Fruit fly (Drosophila melanogaster) whole organism, embryonic: ENCODE results near the gene Ndae1.

Experiments used
- Awh ChIP-seq: fragments of 200-800 bp; sonication (Bioruptor generic); IDR thresholded peaks from 2 replicates; pipeline ENCODE4, ENCODE4 v1.3.6; 2022; ENCODE audit warnings: missing biosample characterization, missing genetic modification characterization
- CG14860 ChIP-seq: fragments of 200-800 bp; sonication (Bioruptor generic); IDR thresholded peaks from 3 replicates; pipeline ENCODE4 v1.3.6; 2022; ENCODE audit warnings: missing biosample characterization, missing genetic modification characterization; ENCODE audit not compliant: partially characterized antibody
- CG15011 ChIP-seq: fragments of 200-800 bp; sonication (Bioruptor generic); optimal IDR thresholded peaks from 3 replicates; lab custom pipeline; 2018; ENCODE audit warnings: missing biosample characterization, mild to moderate bottlenecking, missing genetic modification characterization
- CG15514 ChIP-seq: fragments of 200-800 bp; sonication (Bioruptor generic); optimal IDR thresholded peaks from 3 replicates; lab custom pipeline; 2017; ENCODE audit warnings: missing biosample characterization, missing genetic modification characterization, mild to moderate bottlenecking, moderate library complexity, missing genetic modification reagents
- CG17385 ChIP-seq: fragments of 200-800 bp; sonication (Bioruptor generic); optimal IDR thresholded peaks from 3 replicates; lab custom pipeline; 2018; ENCODE audit warnings: missing biosample characterization, mild to moderate bottlenecking, missing genetic modification characterization
- CG18599 ChIP-seq: fragments of 200-800 bp; sonication (Bioruptor generic); optimal IDR thresholded peaks from 3 replicates; lab custom pipeline; 2017; ENCODE audit warnings: missing biosample characterization, missing genetic modification characterization, mild to moderate bottlenecking, moderate library complexity, missing genetic modification reagents
- CG18619 ChIP-seq: fragments of 200-800 bp; sonication (Bioruptor generic); optimal IDR thresholded peaks from 3 replicates; lab custom pipeline; 2017; ENCODE audit warnings: missing biosample characterization, mild to moderate bottlenecking, missing genetic modification characterization
- CG2202 ChIP-seq: fragments of 200-800 bp; sonication (Bioruptor generic); optimal IDR thresholded peaks from 2 replicates; lab custom pipeline; 2018; ENCODE audit warnings: missing biosample characterization, mild to moderate bottlenecking, missing genetic modification characterization
- CG2875 ChIP-seq: fragments of 200-800 bp; sonication (Bioruptor generic); optimal IDR thresholded peaks from 2 replicates; lab custom pipeline; 2017; ENCODE audit warnings: missing biosample characterization, mild to moderate bottlenecking, missing genetic modification characterization, missing genetic modification reagents
- CG2889 ChIP-seq: fragments of 200-800 bp; sonication (Bioruptor generic); IDR thresholded peaks from 3 replicates; pipeline ENCODE4 v1.3.6; 2022; ENCODE audit warnings: missing biosample characterization, missing genetic modification characterization
- CG3838 ChIP-seq: fragments of 200-800 bp; sonication (Bioruptor generic); optimal IDR thresholded peaks from 3 replicates; lab custom pipeline; 2016; ENCODE audit warnings: missing biosample characterization, missing genetic modification characterization
- CG7556 ChIP-seq: fragments of 200-800 bp; sonication (Bioruptor generic); optimal IDR thresholded peaks from 2 replicates; lab custom pipeline; 2017; ENCODE audit warnings: missing biosample characterization, mild to moderate bottlenecking, missing genetic modification characterization
- CG9817 ChIP-seq: fragments of 200-800 bp; sonication (Bioruptor generic); optimal IDR thresholded peaks from 2 replicates; lab custom pipeline; 2018; ENCODE audit warnings: missing biosample characterization, mild to moderate bottlenecking, missing genetic modification characterization, moderate library complexity
- Doc2 ChIP-seq: fragments of 200-800 bp; sonication (Bioruptor generic); IDR thresholded peaks from 2 replicates; pipeline ENCODE4 v1.3.6; 2022; ENCODE audit warnings: missing biosample characterization, missing genetic modification characterization
- E2f2 ChIP-seq: fragments of 200-800 bp; sonication (Bioruptor generic); IDR thresholded peaks from 2 replicates; pipeline ENCODE4 v1.3.6; 2022; ENCODE audit warnings: missing biosample characterization, missing genetic modification characterization
- Eip74EF ChIP-seq, 2 experiments: fragments of 200-800 bp in 1 of 2; fragments of >200 bp in 1 of 2; sonication (Bioruptor generic) in 1 of 2; optimal IDR thresholded peaks; 2 replicates each; lab custom pipeline; 2017 to 2019; ENCODE audit warnings: missing biosample characterization in 2 of 2, missing genetic modification characterization in 2 of 2, mild to moderate bottlenecking in 1 of 2, moderate library complexity in 1 of 2
- Ets65A ChIP-seq: fragments of 200-800 bp; sonication (Bioruptor generic); peaks from one replicate; lab custom pipeline; 2016; ENCODE audit warnings: missing biosample characterization, missing genetic modification characterization
- Ets97D ChIP-seq: fragments of 200-800 bp; sonication (Bioruptor generic); optimal IDR thresholded peaks from 3 replicates; lab custom pipeline; 2016; ENCODE audit warnings: missing biosample characterization, missing genetic modification characterization
- Fer3 ChIP-seq: fragments of 200-800 bp; sonication (Bioruptor generic); optimal IDR thresholded peaks from 2 replicates; lab custom pipeline; 2018; ENCODE audit warnings: missing biosample characterization, mild to moderate bottlenecking, missing genetic modification characterization, moderate library complexity
- Hmr ChIP-seq: fragments of 200-800 bp; sonication (Bioruptor generic); optimal IDR thresholded peaks from 3 replicates; lab custom pipeline; 2017; ENCODE audit warnings: mild to moderate bottlenecking, missing biosample characterization, missing genetic modification reagents, missing genetic modification characterization
- Hmx ChIP-seq: fragments of 200-800 bp; sonication (Bioruptor generic); optimal IDR thresholded peaks from 2 replicates; lab custom pipeline; 2016; ENCODE audit warnings: missing biosample characterization, missing genetic modification characterization
- Kr ChIP-seq: fragments of 200-800 bp; sonication (Bioruptor generic); optimal IDR thresholded peaks from 2 replicates; lab custom pipeline; 2017; ENCODE audit warnings: missing biosample characterization, mild to moderate bottlenecking, missing genetic modification characterization
- Meics ChIP-seq: fragments of 200-800 bp; sonication (Bioruptor generic); optimal IDR thresholded peaks from 2 replicates; lab custom pipeline; 2017; ENCODE audit warnings: missing biosample characterization, mild to moderate bottlenecking, missing genetic modification characterization
- Myb ChIP-seq: fragments of 200-800 bp; sonication (Bioruptor generic); optimal IDR thresholded peaks from 2 replicates; lab custom pipeline; 2016; ENCODE audit warnings: missing biosample characterization, missing genetic modification characterization
- NC2β ChIP-seq: fragments of 200-800 bp; sonication (Bioruptor generic); optimal IDR thresholded peaks from 2 replicates; lab custom pipeline; 2016; ENCODE audit warnings: missing biosample characterization, missing genetic modification characterization
- Nf-YB ChIP-seq: fragments of 200-800 bp; sonication (Bioruptor generic); optimal IDR thresholded peaks from 3 replicates; lab custom pipeline; 2019; ENCODE audit warnings: missing biosample characterization, mild to moderate bottlenecking, missing genetic modification characterization, moderate library complexity
- Opbp ChIP-seq: fragments of 200-800 bp; sonication (Bioruptor generic); IDR thresholded peaks from 3 replicates; pipeline ENCODE4 v1.3.6; 2022; ENCODE audit warnings: missing biosample characterization, missing genetic modification characterization; ENCODE audit not compliant: partially characterized antibody
- Ptx1 ChIP-seq: fragments of 200-800 bp; sonication (Bioruptor generic); IDR thresholded peaks from 2 replicates; pipeline ENCODE4 v1.3.6; 2022; ENCODE audit warnings: missing biosample characterization, missing genetic modification characterization
- Ravus ChIP-seq: fragments of 200-800 bp; sonication (Bioruptor generic); IDR thresholded peaks from 2 replicates; pipeline ENCODE4 v1.3.6; 2022; ENCODE audit warnings: missing biosample characterization, missing genetic modification characterization
- Sin3A ChIP-seq: fragments of >200 bp; optimal IDR thresholded peaks from 2 replicates; lab custom pipeline; 2018
- Stat92E ChIP-seq, 3 experiments: fragments of >200 bp in 2 of 3; fragments of 200-800 bp in 1 of 3; sonication (Bioruptor generic) in 1 of 3; optimal IDR thresholded peaks; 2 replicates each; lab custom pipeline; 2017 to 2019; ENCODE audit warnings: missing biosample characterization in 3 of 3, missing genetic modification characterization in 3 of 3, mild to moderate bottlenecking in 1 of 3, moderate library complexity in 1 of 3
- chinmo ChIP-seq: fragments of 200-800 bp; sonication (Bioruptor generic); IDR thresholded peaks from 4 replicates; pipeline ENCODE4 v1.3.6; 2022; ENCODE audit warnings: missing biosample characterization, missing genetic modification characterization; ENCODE audit not compliant: partially characterized antibody
- disco-r ChIP-seq: fragments of 200-800 bp; sonication (Bioruptor generic); optimal IDR thresholded peaks from 2 replicates; lab custom pipeline; 2016; ENCODE audit warnings: missing biosample characterization, missing genetic modification characterization
- dpn ChIP-seq, 2 experiments: fragments of 200-800 bp; sonication (Bioruptor generic); optimal IDR thresholded peaks; 3 replicates each; lab custom pipeline; 2016; ENCODE audit warnings: missing biosample characterization in 2 of 2, missing genetic modification characterization in 2 of 2
- fd3F ChIP-seq: fragments of 200-800 bp; sonication (Bioruptor generic); optimal IDR thresholded peaks from 2 replicates; lab custom pipeline; 2018; ENCODE audit warnings: missing biosample characterization, mild to moderate bottlenecking, missing genetic modification characterization, moderate library complexity
- fru ChIP-seq: fragments of >200 bp; optimal IDR thresholded peaks from 2 replicates; lab custom pipeline; 2017
- gem ChIP-seq: fragments of 200-800 bp; sonication (Bioruptor generic); optimal IDR thresholded peaks from 2 replicates; lab custom pipeline; 2019; ENCODE audit warnings: missing biosample characterization, mild to moderate bottlenecking, missing genetic modification characterization, moderate library complexity
- grn ChIP-seq: fragments of 200-800 bp; sonication (Bioruptor generic); optimal IDR thresholded peaks from 3 replicates; lab custom pipeline; 2017; ENCODE audit warnings: missing biosample characterization, missing genetic modification characterization
- gro ChIP-seq: fragments of 200-800 bp; sonication (Bioruptor generic); optimal IDR thresholded peaks from 2 replicates; lab custom pipeline; 2016; ENCODE audit warnings: missing biosample characterization, missing genetic modification characterization
- gsb ChIP-seq: fragments of 200-800 bp; sonication (Bioruptor generic); IDR thresholded peaks from 2 replicates; pipeline ENCODE4 v1.3.6; 2022; ENCODE audit warnings: missing biosample characterization, missing genetic modification characterization
- her ChIP-seq: fragments of 200-800 bp; sonication (Bioruptor generic); optimal IDR thresholded peaks from 2 replicates; lab custom pipeline; 2016; ENCODE audit warnings: missing biosample characterization, missing genetic modification characterization
- lola ChIP-seq, 3 experiments: fragments of >200 bp in 2 of 3; fragments of 200-800 bp in 1 of 3; sonication (Bioruptor generic) in 1 of 3; optimal IDR thresholded peaks; 2 replicates each; lab custom pipeline; 2017 to 2019; ENCODE audit warnings: missing biosample characterization in 3 of 3, missing genetic modification characterization in 3 of 3, mild to moderate bottlenecking in 1 of 3, moderate library complexity in 1 of 3
- mirr ChIP-seq: fragments of 200-800 bp; sonication (Bioruptor generic); optimal IDR thresholded peaks from 3 replicates; lab custom pipeline; 2018; ENCODE audit warnings: missing biosample characterization, mild to moderate bottlenecking, missing genetic modification characterization
- oc ChIP-seq: fragments of 200-800 bp; sonication (Bioruptor generic); optimal IDR thresholded peaks from 2 replicates; lab custom pipeline; 2018; ENCODE audit warnings: missing biosample characterization, mild to moderate bottlenecking, missing genetic modification characterization, moderate library complexity
- peb ChIP-seq: fragments of 200-800 bp; sonication (Bioruptor generic); IDR thresholded peaks from 2 replicates; pipeline ENCODE4 v1.3.6; 2022; ENCODE audit warnings: missing biosample characterization, missing genetic modification characterization
- pho ChIP-seq: fragments of 200-800 bp; sonication (Bioruptor generic); optimal IDR thresholded peaks from 2 replicates; lab custom pipeline; 2016; ENCODE audit warnings: missing biosample characterization, missing genetic modification characterization
- repo ChIP-seq: fragments of 200-800 bp; sonication (Bioruptor generic); optimal IDR thresholded peaks from 2 replicates; lab custom pipeline; 2016; ENCODE audit warnings: missing biosample characterization, missing genetic modification characterization
- slou ChIP-seq: fragments of 200-800 bp; sonication (Bioruptor generic); optimal IDR thresholded peaks from 3 replicates; lab custom pipeline; 2016; ENCODE audit warnings: missing biosample characterization, missing genetic modification characterization
- tll ChIP-seq, 2 experiments: fragments of 200-800 bp in 1 of 2; fragments of >200 bp in 1 of 2; sonication (Bioruptor generic) in 1 of 2; optimal IDR thresholded peaks; 2 replicates each; lab custom pipeline; 2017 to 2019; ENCODE audit warnings: missing biosample characterization in 2 of 2, missing genetic modification characterization in 2 of 2, mild to moderate bottlenecking in 1 of 2, moderate library complexity in 1 of 2
- tup ChIP-seq: fragments of 200-800 bp; sonication (Bioruptor generic); optimal IDR thresholded peaks from 2 replicates; lab custom pipeline; 2016; ENCODE audit warnings: missing biosample characterization, mild to moderate bottlenecking, missing genetic modification characterization, moderate library complexity
- usp ChIP-seq: fragments of >200 bp; optimal IDR thresholded peaks from 2 replicates; lab custom pipeline; 2017; ENCODE audit warnings: missing biosample characterization, missing genetic modification characterization
- zfh2 ChIP-seq: fragments of 200-800 bp; sonication (Bioruptor generic); optimal IDR thresholded peaks from 2 replicates; lab custom pipeline; 2016; ENCODE audit warnings: missing biosample characterization, missing genetic modification characterization

Ndae1 gene

DNA sequence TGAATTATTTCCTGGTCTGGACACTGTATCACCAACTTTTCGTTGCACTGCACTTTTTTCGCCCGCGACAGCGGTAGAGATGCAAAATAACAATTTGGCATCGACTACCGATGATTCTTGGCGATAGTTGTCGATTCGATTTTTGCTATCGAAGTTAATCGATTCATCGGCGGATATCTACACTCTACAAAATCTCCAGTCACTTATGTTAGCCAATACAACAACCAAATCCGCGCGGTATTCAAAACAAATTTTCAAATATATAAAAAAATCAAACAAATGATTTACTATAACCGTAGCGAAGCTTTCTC, 45.0 kb downstream of the Ndae1 start, which contains the start of gene CG4502 (continued):
- TF ChIP-seq mirr (GFP tag; lab: Kevin White, UChicago) (no peak), lola (GFP tag; optimal IDR thresholded peaks at IDR 0.05; lab: Kevin White, UChicago) (no peak), pho (GFP tag; lab: Kevin White, UChicago) (peak; percentile 30), Eip74EF (GFP tag; optimal IDR thresholded peaks at IDR 0.05; lab: Kevin White, UChicago) (no peak), CG7556 (no peak), gro (GFP tag; lab: Kevin White, UChicago) (peak; percentile 45), disco-r (GFP tag; lab: Kevin White, UChicago) (no peak), tll (GFP tag; optimal IDR thresholded peaks at IDR 0.05; lab: Kevin White, UChicago) (no peak), dpn (GFP tag; optimal IDR thresholded peaks at IDR 0.05; lab: Kevin White, UChicago) (peak; percentile 39 to 57), Hmx (GFP tag; lab: Kevin White, UChicago) (no peak), chinmo (GFP tag; lab: Robert Waterston, UW) (peak; percentile 100), repo (GFP tag; lab: Kevin White, UChicago) (no peak), E2f2 (GFP tag; lab: Robert Waterston, UW) (peak; percentile 100), Stat92E (GFP tag; optimal IDR thresholded peaks at IDR 0.05; lab: Kevin White, UChicago) (peak in 1 of 3 experiments; percentile 78), Kr (GFP tag; lab: Kevin White, UChicago) (no peak), CG15011 (GFP tag; lab: Kevin White, UChicago) (no peak), CG18619 (no peak), Ravus (GFP tag; lab: Robert Waterston, UW) (no peak), CG14860 (GFP tag; lab: Robert Waterston, UW) (peak; percentile 99), Fer3 (no peak), CG17385 (GFP tag; lab: Kevin White, UChicago) (no peak), Ets97D (peak; percentile 89), Ptx1 (GFP tag; lab: Robert Waterston, UW) (no peak), CG2875 (GFP tag; lab: Kevin White, UChicago) (no peak), Awh (no peak), her (GFP tag; lab: Kevin White, UChicago) (peak; percentile 47), CG15514 (peak; percentile 78), gsb (GFP tag; lab: Robert Waterston, UW) (no peak), Myb (GFP tag; lab: Kevin White, UChicago) (peak; percentile 78), Hmr (peak; percentile 79), gem (tag; lab: Kevin White, UChicago) (no peak), tup (GFP tag; lab: Kevin White, UChicago) (no peak), CG2889 (GFP tag; lab: Robert Waterston, UW) (no peak), Sin3A (lab: Kevin White, UChicago) (peak; percentile 27), slou (GFP tag; lab: Kevin White, UChicago) (no peak), oc (tag; lab: Kevin White, UChicago) (no peak), peb (no peak), Meics (GFP tag; lab: Kevin White, UChicago) (no peak), Nf-YB (no peak), Opbp (GFP tag; lab: Robert Waterston, UW) (peak; percentile 99), usp (GFP tag; lab: Kevin White, UChicago) (no peak), CG3838 (no peak), Doc2 (GFP tag; lab: Robert Waterston, UW) (no peak), zfh2 (GFP tag; lab: Kevin White, UChicago) (no peak), CG9817 (peak; percentile 14), Ets65A (GFP tag; lab: Kevin White, UChicago) (no peak), CG18599 (GFP tag; lab: Kevin White, UChicago) (no peak), fru (lab: Kevin White, UChicago) (no peak), fd3F (GFP tag; lab: Kevin White, UChicago) (no peak), NC2β (GFP tag; lab: Kevin White, UChicago) (no peak), grn (GFP tag; lab: Kevin White, UChicago) (no peak), CG2202 (no peak)
